Fruit fly (Drosophila melanogaster) whole organism, embryonic: Measurements from ENCODE around the gene plum.
A peak's percentile ranks its signal among the peaks of the same experiment; 100 is the strongest.

Source experiments
- C15 ChIP-seq: fragments of 200-800 bp; sonication (Bioruptor generic); IDR thresholded peaks from 3 replicates; pipeline ENCODE4 v1.3.6; 2022; ENCODE audit warnings: missing biosample characterization, missing genetic modification characterization
- CG10654 ChIP-seq: fragments of 200-800 bp; sonication (Bioruptor generic); optimal IDR thresholded peaks from 2 replicates; lab custom pipeline; 2016; ENCODE audit warnings: missing biosample characterization, missing genetic modification characterization
- CG11093 ChIP-seq: fragments of 200-800 bp; sonication (Bioruptor generic); IDR thresholded peaks from 3 replicates; pipeline ENCODE4 v1.3.6; 2022; ENCODE audit warnings: missing biosample characterization, missing genetic modification characterization
- CG12659 ChIP-seq: fragments of 200-800 bp; sonication (Bioruptor generic); optimal IDR thresholded peaks from 3 replicates; lab custom pipeline; 2017; ENCODE audit warnings: mild to moderate bottlenecking, missing biosample characterization, missing genetic modification reagents, missing genetic modification characterization
- CG14441 ChIP-seq: fragments of 200-800 bp; sonication (Bioruptor generic); IDR thresholded peaks from 2 replicates; pipeline ENCODE4 v1.3.6; 2022; ENCODE audit warnings: missing biosample characterization, missing genetic modification characterization
- CG17328 ChIP-seq: fragments of 200-800 bp; sonication (Bioruptor generic); IDR thresholded peaks from 2 replicates; pipeline ENCODE4 v1.3.6; 2022; ENCODE audit warnings: missing biosample characterization, missing genetic modification characterization
- CG1792 ChIP-seq: fragments of 200-800 bp; sonication (Bioruptor generic); optimal IDR thresholded peaks from 2 replicates; lab custom pipeline; 2016; ENCODE audit warnings: missing biosample characterization, missing genetic modification characterization
- CG3407 ChIP-seq: fragments of 200-800 bp; sonication (Bioruptor generic); optimal IDR thresholded peaks from 2 replicates; lab custom pipeline; 2018; ENCODE audit warnings: missing biosample characterization, mild to moderate bottlenecking, missing genetic modification characterization
- CG7372 ChIP-seq: fragments of 200-800 bp; sonication (Bioruptor generic); IDR thresholded peaks from 2 replicates; pipeline ENCODE4 v1.3.6; 2022; ENCODE audit warnings: missing biosample characterization, missing genetic modification characterization
- CG9797 ChIP-seq: fragments of 200-800 bp; sonication (Bioruptor generic); optimal IDR thresholded peaks from 3 replicates; lab custom pipeline; 2018; ENCODE audit warnings: missing biosample characterization, mild to moderate bottlenecking, missing genetic modification characterization
- Camta ChIP-seq: fragments of 200-800 bp; sonication (Bioruptor generic); optimal IDR thresholded peaks from 2 replicates; lab custom pipeline; 2016; ENCODE audit warnings: missing biosample characterization, missing genetic modification characterization
- Drgx ChIP-seq: fragments of 200-800 bp; sonication (Bioruptor generic); IDR thresholded peaks from 2 replicates; pipeline ENCODE4 v1.3.6; 2022; ENCODE audit warnings: missing biosample characterization, missing genetic modification characterization
- Ets65A ChIP-seq: fragments of 200-800 bp; sonication (Bioruptor generic); peaks from one replicate; lab custom pipeline; 2016; ENCODE audit warnings: missing biosample characterization, missing genetic modification characterization
- HmgD ChIP-seq: fragments of 200-800 bp; sonication (Bioruptor generic); optimal IDR thresholded peaks from 3 replicates; lab custom pipeline; 2016; ENCODE audit warnings: missing biosample characterization, missing genetic modification characterization
- Hr39 ChIP-seq: fragments of >200 bp; optimal IDR thresholded peaks from 2 replicates; lab custom pipeline; 2017
- Hsf ChIP-seq: fragments of 200-800 bp; sonication (Bioruptor generic); optimal IDR thresholded peaks from 3 replicates; lab custom pipeline; 2016; ENCODE audit warnings: missing biosample characterization, missing genetic modification characterization
- Lim3 ChIP-seq: fragments of 200-800 bp; sonication (Bioruptor generic); IDR thresholded peaks from 2 replicates; pipeline ENCODE4 v1.3.6; 2022; ENCODE audit warnings: missing biosample characterization, missing genetic modification characterization
- ash1 ChIP-seq: fragments of 200-800 bp; sonication (Bioruptor generic); optimal IDR thresholded peaks from 2 replicates; lab custom pipeline; 2018; ENCODE audit warnings: missing biosample characterization, mild to moderate bottlenecking, missing genetic modification characterization
- bsh ChIP-seq, 2 experiments: fragments of 200-800 bp; sonication (Bioruptor generic); optimal IDR thresholded peaks; 2 replicates each; lab custom pipeline; 2017 to 2018; ENCODE audit warnings: mild to moderate bottlenecking in 2 of 2, missing biosample characterization in 2 of 2, missing genetic modification characterization in 2 of 2, moderate library complexity in 1 of 2
- dpn ChIP-seq, 2 experiments: fragments of 200-800 bp; sonication (Bioruptor generic); optimal IDR thresholded peaks; 3 replicates each; lab custom pipeline; 2016; ENCODE audit warnings: missing biosample characterization in 2 of 2, missing genetic modification characterization in 2 of 2
- exex ChIP-seq: fragments of 200-800 bp; sonication (Bioruptor generic); optimal IDR thresholded peaks from 4 replicates; lab custom pipeline; 2018; ENCODE audit warnings: missing biosample characterization, mild to moderate bottlenecking, missing genetic modification characterization, moderate library complexity
- ftz-f1 ChIP-seq: fragments of 200-800 bp; sonication (Bioruptor generic); optimal IDR thresholded peaks from 2 replicates; lab custom pipeline; 2016; ENCODE audit warnings: missing biosample characterization, missing genetic modification characterization
- ham ChIP-seq: fragments of 200-800 bp; sonication (Bioruptor generic); IDR thresholded peaks from 2 replicates; pipeline ENCODE4 v1.3.6; 2022; ENCODE audit warnings: missing biosample characterization, missing genetic modification characterization
- lab ChIP-seq: fragments of 200-800 bp; sonication (Bioruptor generic); optimal IDR thresholded peaks from 3 replicates; lab custom pipeline; 2017; ENCODE audit warnings: missing biosample characterization, missing genetic modification characterization, mild to moderate bottlenecking, moderate library complexity, missing genetic modification reagents
- lola ChIP-seq, 3 experiments: fragments of >200 bp in 2 of 3; fragments of 200-800 bp in 1 of 3; sonication (Bioruptor generic) in 1 of 3; optimal IDR thresholded peaks; 2 replicates each; lab custom pipeline; 2017 to 2019; ENCODE audit warnings: missing biosample characterization in 3 of 3, missing genetic modification characterization in 3 of 3, mild to moderate bottlenecking in 1 of 3, moderate library complexity in 1 of 3
- mirr ChIP-seq: fragments of 200-800 bp; sonication (Bioruptor generic); optimal IDR thresholded peaks from 3 replicates; lab custom pipeline; 2018; ENCODE audit warnings: missing biosample characterization, mild to moderate bottlenecking, missing genetic modification characterization
- nom ChIP-seq: fragments of 200-800 bp; sonication (Bioruptor generic); optimal IDR thresholded peaks from 2 replicates; lab custom pipeline; 2017; ENCODE audit warnings: missing biosample characterization, missing genetic modification characterization, mild to moderate bottlenecking, moderate library complexity, missing genetic modification reagents
- so ChIP-seq: fragments of 200-800 bp; sonication (Bioruptor generic); IDR thresholded peaks from 3 replicates; pipeline ENCODE4 v1.3.6; 2022; ENCODE audit warnings: missing biosample characterization, missing genetic modification characterization

Gene plum

DNA sequence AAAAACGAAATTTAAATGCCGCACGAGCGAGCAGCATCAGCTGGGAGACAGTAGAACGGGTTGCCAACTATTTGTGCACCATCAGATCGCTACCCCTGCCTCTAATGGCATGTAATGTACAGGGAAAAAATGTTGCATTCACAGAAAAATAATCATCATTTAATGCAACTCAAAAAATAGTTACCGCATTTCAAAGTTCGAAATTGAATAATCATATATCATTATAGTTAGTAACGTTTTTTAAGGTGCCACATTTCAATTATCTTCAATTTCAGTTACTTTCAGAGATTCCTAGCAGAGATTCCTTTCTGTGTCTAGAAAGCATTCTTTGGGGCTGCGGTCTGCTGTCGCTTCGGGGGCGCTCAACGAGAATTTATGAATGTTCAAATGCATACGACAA, 53.8 kb downstream of the plum start:
- TF ChIP-seq CG10654 (GFP tag; lab: Kevin White, UChicago) (no peak), Hsf (GFP tag; lab: Kevin White, UChicago) (no peak), lola (GFP tag; optimal IDR thresholded peaks at IDR 0.05; lab: Kevin White, UChicago) (no peak), dpn (GFP tag; optimal IDR thresholded peaks at IDR 0.05; lab: Kevin White, UChicago) (no peak), CG9797 (GFP tag; lab: Kevin White, UChicago) (no peak), Lim3 (GFP tag; lab: Robert Waterston, UW) (no peak), CG1792 (GFP tag; lab: Kevin White, UChicago) (no peak), CG11093 (no peak), so (GFP tag; lab: Robert Waterston, UW) (no peak), Camta (no peak), lab (no peak), ham (GFP tag; lab: Robert Waterston, UW) (no peak), HmgD (GFP tag; lab: Kevin White, UChicago) (no peak), CG14441 (GFP tag; lab: Robert Waterston, UW) (no peak)

DNA sequence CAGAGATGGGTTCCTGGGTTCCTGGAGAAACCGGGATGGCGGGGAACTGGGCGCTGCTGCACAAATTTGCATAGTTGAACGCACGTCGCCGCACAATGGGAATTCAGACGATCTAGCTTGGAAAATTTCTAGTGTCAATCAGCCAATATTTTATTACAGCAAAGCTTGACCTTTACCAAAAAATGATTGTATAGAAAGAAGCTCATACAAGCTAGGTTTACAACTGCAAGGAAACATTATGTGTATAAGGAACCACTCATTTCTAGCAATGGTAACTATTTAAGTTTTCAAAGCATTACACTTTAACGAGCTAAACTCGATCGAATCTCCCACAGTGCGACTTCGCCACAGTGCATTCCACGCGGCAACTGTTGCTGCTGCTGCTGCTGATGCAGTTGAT, 54.7 kb downstream of the plum start:
- no peak for TF ChIP-seq CG3407 (GFP tag; lab: Kevin White, UChicago)
- TF ChIP-seq Drgx (GFP tag; lab: Robert Waterston, UW) = 0 out of 2 replicates have a peak, but pooled peaks have one; percentile 24
- TF ChIP-seq, all 482 proteins: peak for 1

DNA sequence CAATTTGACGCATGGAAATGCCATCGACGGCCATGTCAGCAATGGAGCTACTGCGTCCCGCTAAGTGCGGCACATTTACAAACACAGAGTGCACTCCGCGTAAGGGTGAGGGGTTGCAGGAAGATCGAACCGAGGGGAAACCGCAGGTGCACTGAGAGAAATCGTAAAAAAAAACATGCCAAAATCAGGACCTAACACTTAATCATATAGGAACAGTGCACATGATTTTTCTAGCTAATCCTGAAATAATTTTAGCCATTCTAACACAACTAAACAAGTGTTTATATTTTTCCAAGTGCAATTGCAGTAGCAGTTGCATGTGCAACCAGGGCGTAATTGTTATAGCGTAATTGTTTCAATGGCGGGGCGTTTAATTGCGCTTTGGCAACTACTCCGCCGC, 55.8 kb downstream of the plum start:
- peak; percentile 71 for TF ChIP-seq Drgx (GFP tag; lab: Robert Waterston, UW)
- TF ChIP-seq Lim3 (GFP tag; lab: Robert Waterston, UW) = no peak

DNA sequence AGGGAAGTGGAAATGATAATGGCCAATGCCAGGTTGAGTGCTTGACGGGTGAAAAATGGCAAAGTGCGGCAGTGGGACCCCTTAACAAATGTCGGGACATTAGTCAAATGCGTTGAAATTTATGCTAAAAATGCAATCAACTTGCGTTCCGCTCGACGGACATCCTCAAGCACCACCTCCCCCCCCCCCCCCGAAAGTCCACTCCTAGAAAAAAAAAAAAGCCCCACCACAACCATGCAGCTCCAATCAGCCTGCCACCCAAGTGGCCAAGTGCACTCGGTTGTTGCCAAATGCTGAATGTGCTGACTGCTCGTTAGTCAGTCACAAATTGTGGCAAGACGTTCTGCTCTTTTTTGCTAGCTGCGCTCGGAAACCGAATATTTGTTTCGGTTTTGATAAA, 56.4 kb downstream of the plum start:
- TF ChIP-seq Hr39 (lab: Kevin White, UChicago) (peak; percentile 53), ftz-f1 (GFP tag; lab: Kevin White, UChicago) (no peak)
- TF ChIP-seq, all 482 proteins: peak for 1

DNA sequence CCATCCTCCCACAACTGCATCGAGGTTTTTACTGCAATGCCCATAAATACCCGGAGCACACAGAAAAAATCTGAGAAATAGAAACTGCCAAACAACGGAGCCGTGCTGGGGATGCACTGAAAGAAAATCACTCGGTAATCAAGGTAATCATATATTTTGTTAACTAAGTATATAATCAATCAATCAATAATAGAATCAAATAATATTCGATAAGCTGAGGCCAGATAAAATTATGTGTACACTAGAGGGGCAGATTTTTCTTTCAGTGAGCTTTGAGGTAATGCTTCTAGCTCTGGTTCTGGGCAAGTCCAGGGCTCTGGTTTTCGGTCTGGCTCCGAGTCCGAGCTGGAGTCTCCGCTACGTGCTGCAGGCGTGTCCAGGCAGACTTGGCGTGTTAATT, 57.0 kb downstream of the plum start:
- TF ChIP-seq Ets65A (GFP tag; lab: Kevin White, UChicago) (peak; percentile 66), CG12659 (GFP tag; lab: Kevin White, UChicago) (no peak)

DNA sequence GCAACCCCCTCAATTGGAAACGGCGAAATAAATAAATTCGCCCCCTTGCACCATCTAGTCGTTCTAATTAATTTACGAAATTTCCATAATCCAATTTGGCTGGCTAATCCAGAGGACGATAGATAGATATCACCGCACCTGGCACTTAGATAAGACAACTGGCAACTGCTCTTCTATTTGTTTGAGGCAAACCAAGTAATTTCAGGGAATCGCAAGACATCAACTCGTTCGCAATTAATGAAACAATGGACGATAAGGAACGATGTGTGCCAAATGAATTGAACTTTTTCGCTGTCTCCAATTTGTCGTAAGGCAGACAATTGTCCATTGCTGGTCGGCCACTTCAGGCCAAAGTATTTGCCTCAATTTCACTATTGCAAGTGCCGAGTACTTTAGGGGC, 69.9 kb downstream of the plum start:
- peak; percentile 52 for TF ChIP-seq exex (tag; lab: Kevin White, UChicago)
- peak; percentile 66 for TF ChIP-seq mirr (GFP tag; lab: Kevin White, UChicago)
- TF ChIP-seq CG17328 (GFP tag; lab: Robert Waterston, UW) = no peak

DNA sequence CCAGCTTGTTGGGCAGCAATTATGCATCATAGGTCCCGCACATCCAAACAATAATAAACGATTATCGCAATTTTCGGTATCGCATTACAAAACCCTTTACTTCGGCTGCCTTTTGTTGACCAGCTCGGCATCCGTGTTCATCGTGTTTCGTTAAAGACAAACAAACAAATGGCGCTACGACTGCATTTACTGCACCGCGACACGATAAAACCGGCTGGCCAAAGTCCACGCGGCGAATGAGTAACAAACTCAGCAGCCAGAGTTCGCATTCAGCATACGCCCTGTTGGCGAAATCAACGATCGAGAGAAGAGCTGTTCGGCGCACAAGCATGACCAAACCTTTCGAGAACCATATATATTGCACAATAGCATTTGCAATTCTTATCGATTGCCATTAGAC, 70.6 kb downstream of the plum start:
- TF ChIP-seq nom = peak; percentile 82
- no peak for TF ChIP-seq C15 (GFP tag; lab: Robert Waterston, UW)
- peak; percentile 41; the same call in 1 of the 2 replicates for TF ChIP-seq CG7372
- TF ChIP-seq ash1 (GFP tag; lab: Kevin White, UChicago) = no peak
- TF ChIP-seq Drgx (GFP tag; lab: Robert Waterston, UW) = peak; percentile 25; the same call in 1 of the 2 replicates
- TF ChIP-seq Ets65A (GFP tag; lab: Kevin White, UChicago) = peak; percentile 41
- TF ChIP-seq bsh (GFP tag; optimal IDR thresholded peaks at IDR 0.05; lab: Kevin White, UChicago) = peak in 1 of 2 experiments; percentile 29
